Worm (Caenorhabditis elegans): ENCODE measurements around the gene cex-2.

ce11 chrII:7816163-7816776 lies 18.9 kb downstream of the cex-2 start, which contains the start of gene cki-2:
- no peak for TF ChIP-seq hmg-1.1 (GFP tag; IDR thresholded peaks at IDR 0.05)
- TF ChIP-seq jun-1 (tag; optimal IDR thresholded peaks at IDR 0.05): no peak
- TF ChIP-seq aha-1 (tag): no peak
- no peak for TF ChIP-seq skn-1 (tag; optimal IDR thresholded peaks at IDR 0.05)
- TF ChIP-seq hif-1 (tag; optimal IDR thresholded peaks at IDR 0.05): no peak
- TF ChIP-seq ces-1 (GFP tag; optimal IDR thresholded peaks at IDR 0.05): no peak
- peak in 1 of 2 experiments; percentile 22 for TF ChIP-seq unc-62 (GFP tag; optimal IDR thresholded peaks at IDR 0.05 in 1 of 2)
- TF ChIP-seq unc-62 (tag; optimal IDR thresholded peaks at IDR 0.05): no peak
- TF ChIP-seq Y75B8A.6 (GFP tag; IDR thresholded peaks at IDR 0.05): no peak
- no peak for TF ChIP-seq tra-1 (GFP tag; IDR thresholded peaks at IDR 0.05)
- TF ChIP-seq fkh-10 (GFP tag; optimal IDR thresholded peaks at IDR 0.05): no peak
- TF ChIP-seq daf-19 (GFP tag; conservative IDR thresholded peaks at IDR 0.05): no peak

Data from whole organism, L4 larva.